Worm (Caenorhabditis elegans): ENCODE results near the gene F09F9.1.

The F09F9.1 gene

DNA sequence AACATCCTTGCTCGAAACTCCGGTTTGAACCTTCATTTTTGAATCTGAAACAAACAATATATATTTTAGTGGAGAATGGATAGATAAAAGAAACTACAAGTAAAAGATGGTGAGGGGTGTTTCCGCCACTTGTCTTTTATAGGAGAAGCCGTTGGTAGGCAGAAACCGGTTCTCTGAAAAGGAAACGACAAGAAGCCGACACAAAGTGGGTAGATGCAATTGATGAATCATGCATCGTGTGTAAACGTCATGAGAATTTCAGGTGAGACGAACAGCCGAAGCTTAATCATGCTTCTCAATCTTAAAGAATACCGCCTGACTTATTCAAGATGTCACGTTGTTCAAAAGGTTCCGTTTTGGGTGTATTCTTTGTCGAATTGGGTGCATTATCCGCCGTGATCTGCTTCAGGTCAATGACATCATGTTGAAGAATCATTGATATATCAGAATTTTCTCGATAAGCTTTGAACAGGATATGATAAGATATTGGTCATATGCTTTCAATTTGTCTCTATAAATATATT lies 13.0 kb upstream of the F09F9.1 start, which contains the start of gene R02E4.3:
TSS of gene R02E4.3 (minus strand) at position 51 of the 524 bp plus-strand sequence.
- TF ChIP-seq flt-1 (GFP tag; IDR thresholded peaks at IDR 0.05) = no peak
- no peak for TF ChIP-seq T22C8.4 (GFP tag; IDR thresholded peaks at IDR 0.05)
- TF ChIP-seq ref-1 (GFP tag; conservative IDR thresholded peaks at IDR 0.05) = no peak
- TF ChIP-seq ztf-23 (GFP tag; IDR thresholded peaks at IDR 0.05) = no peak
- TF ChIP-seq cog-1 (tag; optimal IDR thresholded peaks at IDR 0.05) = no peak
- no peak for TF ChIP-seq klf-2 (GFP tag; conservative IDR thresholded peaks at IDR 0.05)
- TF ChIP-seq ztf-29 (GFP tag; IDR thresholded peaks at IDR 0.05) = no peak
- no peak for TF ChIP-seq tab-1 (GFP tag; IDR thresholded peaks at IDR 0.05)
- TF ChIP-seq med-1 (GFP tag; optimal IDR thresholded peaks at IDR 0.05; ENCODE audit: insufficient read depth) = no peak

- TF ChIP-seq flt-1 (GFP tag; IDR thresholded peaks at IDR 0.05) (no peak), cog-1 (tag; optimal IDR thresholded peaks at IDR 0.05) (no peak), ztf-23 (GFP tag; IDR thresholded peaks at IDR 0.05) (no peak), klf-2 (GFP tag; conservative IDR thresholded peaks at IDR 0.05) (no peak), ztf-29 (GFP tag; IDR thresholded peaks at IDR 0.05) (no peak), tab-1 (GFP tag; IDR thresholded peaks at IDR 0.05) (no peak), T22C8.4 (GFP tag; IDR thresholded peaks at IDR 0.05) (no peak), ref-1 (GFP tag; conservative IDR thresholded peaks at IDR 0.05) (no peak), med-1 (GFP tag; optimal IDR thresholded peaks at IDR 0.05; ENCODE audit: insufficient read depth) (no peak)
These were observed 12.1 kb upstream of the F09F9.1 start for ce11 chrX:4103071-4103470.

DNA sequence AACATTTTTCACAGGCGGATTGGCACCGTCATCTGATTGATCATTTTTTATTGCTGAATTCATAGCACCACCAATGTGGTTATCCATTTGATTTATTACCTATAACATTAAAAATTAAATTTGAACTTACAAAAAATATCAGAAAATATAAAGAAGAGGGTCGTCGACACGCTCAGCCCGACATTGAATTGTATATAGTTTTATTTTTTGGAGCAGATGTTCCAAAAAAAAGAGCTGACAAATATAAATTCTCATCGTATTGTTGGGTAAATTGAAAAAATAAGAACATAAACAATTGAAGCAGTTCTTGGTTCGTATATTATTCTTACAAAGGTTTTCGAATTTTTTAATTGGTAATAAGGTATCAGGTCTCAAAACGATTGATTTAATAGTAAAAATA lies 10.7 kb upstream of the F09F9.1 start, which contains the start of gene R02E4.1:
TSS of gene R02E4.1 (minus strand) at position 101 of the 400 bp plus-strand sequence.
- TF ChIP-seq med-1 (GFP tag; optimal IDR thresholded peaks at IDR 0.05; ENCODE audit: insufficient read depth) = no peak
- no peak for TF ChIP-seq ztf-29 (GFP tag; IDR thresholded peaks at IDR 0.05)
- no peak for TF ChIP-seq ztf-23 (GFP tag; IDR thresholded peaks at IDR 0.05)
- no peak for TF ChIP-seq tab-1 (GFP tag; IDR thresholded peaks at IDR 0.05)
- TF ChIP-seq flt-1 (GFP tag; IDR thresholded peaks at IDR 0.05) = no peak
- TF ChIP-seq ref-1 (GFP tag; conservative IDR thresholded peaks at IDR 0.05) = no peak
- no peak for TF ChIP-seq klf-2 (GFP tag; conservative IDR thresholded peaks at IDR 0.05)
- TF ChIP-seq T22C8.4 (GFP tag; IDR thresholded peaks at IDR 0.05) = no peak
- no peak for TF ChIP-seq cog-1 (tag; optimal IDR thresholded peaks at IDR 0.05)

- TF ChIP-seq med-1 (GFP tag; optimal IDR thresholded peaks at IDR 0.05; ENCODE audit: insufficient read depth) = no peak
- no peak for TF ChIP-seq ztf-29 (GFP tag; IDR thresholded peaks at IDR 0.05)
- no peak for TF ChIP-seq cog-1 (tag; optimal IDR thresholded peaks at IDR 0.05)
- TF ChIP-seq tab-1 (GFP tag; IDR thresholded peaks at IDR 0.05) = no peak
- TF ChIP-seq klf-2 (GFP tag; conservative IDR thresholded peaks at IDR 0.05) = no peak
- no peak for TF ChIP-seq flt-1 (GFP tag; IDR thresholded peaks at IDR 0.05)
- TF ChIP-seq ztf-23 (GFP tag; IDR thresholded peaks at IDR 0.05) = no peak
- no peak for TF ChIP-seq ref-1 (GFP tag; conservative IDR thresholded peaks at IDR 0.05)
These were observed 8.1 kb upstream of the F09F9.1 start, which contains the start of gene R02E4.2 for ce11 chrX:4106896-4107505. R02E4.2 (plus strand) TSS chrX:4107455.

DNA sequence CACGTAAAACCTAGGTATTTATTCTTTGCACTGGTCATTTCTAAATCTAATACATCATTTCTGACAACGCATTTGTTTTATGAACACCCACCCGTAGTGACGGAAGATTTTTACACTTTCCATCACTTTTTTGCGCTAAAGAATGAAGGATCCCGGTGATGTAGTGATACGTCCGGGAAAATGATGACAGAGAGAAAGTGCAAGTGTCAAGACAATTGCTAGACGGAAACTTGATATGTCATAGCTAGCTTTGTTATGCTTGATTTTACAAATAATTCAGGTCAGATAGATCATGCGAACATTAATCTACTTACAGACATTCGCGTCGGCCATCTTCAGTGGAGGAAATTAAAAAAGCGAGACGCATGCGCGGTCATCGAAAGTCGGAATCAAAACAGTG lies 5.2 kb upstream of the F09F9.1 start:
- TF ChIP-seq ztf-29 (GFP tag; IDR thresholded peaks at IDR 0.05) (no peak), tab-1 (GFP tag; IDR thresholded peaks at IDR 0.05) (no peak), ref-1 (GFP tag; conservative IDR thresholded peaks at IDR 0.05) (no peak), med-1 (GFP tag; optimal IDR thresholded peaks at IDR 0.05; ENCODE audit: insufficient read depth) (no peak), T22C8.4 (GFP tag; IDR thresholded peaks at IDR 0.05) (no peak), klf-2 (GFP tag; conservative IDR thresholded peaks at IDR 0.05) (no peak), flt-1 (GFP tag; IDR thresholded peaks at IDR 0.05) (no peak), cog-1 (tag; optimal IDR thresholded peaks at IDR 0.05) (no peak), ztf-23 (GFP tag; IDR thresholded peaks at IDR 0.05) (no peak)

DNA sequence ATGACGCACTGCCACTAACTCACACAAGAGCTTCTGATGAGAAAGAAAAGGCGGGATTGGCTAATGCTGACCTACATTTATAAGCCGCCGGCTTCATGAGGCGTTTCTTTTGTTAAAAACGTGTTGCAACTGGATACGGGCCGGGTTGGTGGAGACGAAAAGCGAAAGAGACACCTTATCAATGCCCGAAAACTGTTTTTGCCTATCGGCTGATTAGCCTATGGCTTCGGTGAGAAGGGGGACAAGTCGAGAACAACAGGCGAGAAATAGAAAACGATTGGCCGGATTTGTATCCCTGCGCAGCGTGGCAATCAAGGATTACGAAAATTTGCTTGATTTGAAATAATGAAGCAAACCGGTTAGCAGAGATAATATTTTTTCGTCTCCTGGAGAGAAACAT lies 3.7 kb upstream of the F09F9.1 start, which contains the start of gene F09F9.2:
TSS of gene F09F9.2 (minus strand) at position 25 of the 400 bp plus-strand sequence.
- TF ChIP-seq ztf-29 (GFP tag; IDR thresholded peaks at IDR 0.05) = no peak
- no peak for TF ChIP-seq ref-1 (GFP tag; conservative IDR thresholded peaks at IDR 0.05)
- TF ChIP-seq med-1 (GFP tag; optimal IDR thresholded peaks at IDR 0.05; ENCODE audit: insufficient read depth) = no peak
- no peak for TF ChIP-seq flt-1 (GFP tag; IDR thresholded peaks at IDR 0.05)
- TF ChIP-seq ztf-23 (GFP tag; IDR thresholded peaks at IDR 0.05) = no peak
- no peak for TF ChIP-seq T22C8.4 (GFP tag; IDR thresholded peaks at IDR 0.05)
- no peak for TF ChIP-seq klf-2 (GFP tag; conservative IDR thresholded peaks at IDR 0.05)
- TF ChIP-seq cog-1 (tag; optimal IDR thresholded peaks at IDR 0.05) = no peak
- no peak for TF ChIP-seq tab-1 (GFP tag; IDR thresholded peaks at IDR 0.05)

- TF ChIP-seq ztf-29 (GFP tag; IDR thresholded peaks at IDR 0.05) = no peak
- no peak for TF ChIP-seq T22C8.4 (GFP tag; IDR thresholded peaks at IDR 0.05)
- TF ChIP-seq ref-1 (GFP tag; conservative IDR thresholded peaks at IDR 0.05) = no peak
- no peak for TF ChIP-seq tab-1 (GFP tag; IDR thresholded peaks at IDR 0.05)
- TF ChIP-seq med-1 (GFP tag; optimal IDR thresholded peaks at IDR 0.05; ENCODE audit: insufficient read depth) = no peak
- TF ChIP-seq ztf-23 (GFP tag; IDR thresholded peaks at IDR 0.05) = no peak
- TF ChIP-seq cog-1 (tag; optimal IDR thresholded peaks at IDR 0.05) = no peak
- TF ChIP-seq klf-2 (GFP tag; conservative IDR thresholded peaks at IDR 0.05) = no peak
- no peak for TF ChIP-seq flt-1 (GFP tag; IDR thresholded peaks at IDR 0.05)
These were observed 2.5 kb downstream of the F09F9.1 start, which contains the start of gene F09F9.5 for ce11 chrX:4117626-4118025. F09F9.5 (plus strand) TSS chrX:4117926.

DNA sequence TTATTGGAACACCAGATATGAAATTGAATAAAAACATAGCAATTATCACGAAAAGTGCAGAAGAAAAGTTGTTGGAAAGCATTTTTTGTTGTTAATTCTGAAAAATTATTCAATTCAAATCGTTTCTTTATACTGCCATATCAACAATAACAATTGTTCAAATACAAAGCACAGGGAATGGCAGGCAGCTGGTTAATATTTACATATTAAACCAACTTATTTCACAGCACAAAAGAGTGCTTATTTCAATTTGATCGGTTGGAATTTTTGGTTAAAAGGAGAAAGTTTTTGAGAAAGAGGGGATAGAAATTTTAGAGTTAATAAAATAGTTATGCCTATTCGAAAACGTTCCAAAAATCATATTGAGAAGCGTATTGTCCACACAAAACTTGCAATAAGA lies 5.8 kb downstream of the F09F9.1 start, which contains the start of gene F09F9.3:
TSS of gene F09F9.3 (minus strand) at position 101 of the 400 bp plus-strand sequence.
- TF ChIP-seq ref-1 (GFP tag; conservative IDR thresholded peaks at IDR 0.05) (no peak), cog-1 (tag; optimal IDR thresholded peaks at IDR 0.05) (no peak), tab-1 (GFP tag; IDR thresholded peaks at IDR 0.05) (no peak), ztf-29 (GFP tag; IDR thresholded peaks at IDR 0.05) (no peak), med-1 (GFP tag; optimal IDR thresholded peaks at IDR 0.05; ENCODE audit: insufficient read depth) (no peak), klf-2 (GFP tag; conservative IDR thresholded peaks at IDR 0.05) (no peak), flt-1 (GFP tag; IDR thresholded peaks at IDR 0.05) (no peak), ztf-23 (GFP tag; IDR thresholded peaks at IDR 0.05) (no peak), T22C8.4 (GFP tag; IDR thresholded peaks at IDR 0.05) (no peak)

DNA sequence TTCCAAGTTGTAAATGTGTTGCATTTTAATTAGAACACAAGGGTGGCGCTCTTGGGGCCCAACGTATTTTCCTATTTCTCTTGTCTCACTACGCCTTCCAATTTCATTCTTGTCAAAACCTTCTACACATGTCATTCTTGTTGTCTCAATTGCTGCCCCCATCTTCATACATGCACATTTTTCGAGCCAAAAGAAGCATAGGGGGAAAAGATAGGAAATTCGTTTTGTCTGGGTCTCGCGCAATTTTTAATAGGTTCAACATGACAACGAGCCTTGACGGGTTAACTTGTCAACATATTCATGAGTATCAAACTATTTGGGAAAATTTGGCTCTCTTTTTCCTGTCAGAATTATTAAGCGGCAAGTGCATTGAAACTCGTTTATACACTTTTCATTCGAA lies 8.2 kb downstream of the F09F9.1 start:
- no peak for TF ChIP-seq flt-1 (GFP tag; IDR thresholded peaks at IDR 0.05)
- TF ChIP-seq klf-2 (GFP tag; conservative IDR thresholded peaks at IDR 0.05) = no peak
- no peak for TF ChIP-seq T22C8.4 (GFP tag; IDR thresholded peaks at IDR 0.05)
- no peak for TF ChIP-seq med-1 (GFP tag; optimal IDR thresholded peaks at IDR 0.05; ENCODE audit: insufficient read depth)
- no peak for TF ChIP-seq cog-1 (tag; optimal IDR thresholded peaks at IDR 0.05)
- TF ChIP-seq ref-1 (GFP tag; conservative IDR thresholded peaks at IDR 0.05) = no peak
- no peak for TF ChIP-seq ztf-29 (GFP tag; IDR thresholded peaks at IDR 0.05)
- no peak for TF ChIP-seq tab-1 (GFP tag; IDR thresholded peaks at IDR 0.05)
- no peak for TF ChIP-seq ztf-23 (GFP tag; IDR thresholded peaks at IDR 0.05)

Measured in whole organism, midembryonic.